Fruit fly (Drosophila melanogaster): ENCODE measurements around the gene CG15728.

DNA sequence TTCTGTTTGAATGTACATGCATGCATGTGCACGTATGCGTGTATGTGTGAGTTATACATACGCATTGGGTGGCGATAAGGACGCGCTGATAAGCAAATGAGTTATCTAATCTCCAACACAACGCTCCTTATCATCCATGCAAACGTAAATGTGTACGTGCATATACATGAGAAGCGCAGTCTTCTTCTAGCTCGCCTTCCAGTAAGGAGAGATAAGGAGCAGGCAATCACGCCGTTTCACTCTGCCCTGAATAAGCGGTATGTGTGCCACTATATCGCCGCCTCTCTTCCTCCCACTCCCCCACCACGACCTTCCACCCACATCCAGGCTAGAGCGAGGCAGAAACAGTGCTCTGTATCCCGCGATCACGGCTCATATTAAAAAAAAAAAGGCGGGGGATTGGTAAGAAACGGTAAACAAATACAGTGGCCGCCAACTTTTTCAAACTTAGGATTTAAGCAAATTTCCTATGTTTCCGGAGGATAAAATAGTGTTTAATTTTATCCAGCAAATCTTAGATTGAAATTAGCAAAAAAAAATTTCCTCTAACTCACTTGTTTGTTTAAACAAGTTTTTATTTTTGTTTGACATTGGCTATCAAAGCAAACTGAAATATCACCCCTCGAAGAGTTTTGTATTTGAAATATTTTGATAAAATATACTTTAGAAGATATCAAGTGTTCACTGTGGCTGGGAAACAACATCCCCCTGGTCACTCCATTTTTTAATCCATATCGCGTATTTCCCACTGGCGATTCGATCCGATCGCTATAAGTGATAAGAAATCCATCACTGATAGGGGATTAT lies 43.4 kb upstream of the CG15728 start:
- no peak for TF ChIP-seq Pif1B (GFP tag; optimal IDR thresholded peaks at IDR 0.05)
- TF ChIP-seq CG8301 (tag; optimal IDR thresholded peaks at IDR 0.05): no peak
- TF ChIP-seq fd96Ca (GFP tag; IDR thresholded peaks at IDR 0.05): no peak
- TF ChIP-seq CG17806 (tag; optimal IDR thresholded peaks at IDR 0.05): no peak
- TF ChIP-seq rn (GFP tag; IDR thresholded peaks at IDR 0.05): no peak
- TF ChIP-seq CG15710 (tag; optimal IDR thresholded peaks at IDR 0.05): peak; percentile 18
- TF ChIP-seq Ets98B (GFP tag; IDR thresholded peaks at IDR 0.05): no peak
- TF ChIP-seq EcR (GFP tag; optimal IDR thresholded peaks at IDR 0.05): no peak
- TF ChIP-seq CG4496 (GFP tag; IDR thresholded peaks at IDR 0.05): peak; percentile 40; the same call in 1 of the 3 replicates
- TF ChIP-seq gl (tag; optimal IDR thresholded peaks at IDR 0.05): no peak
- TF ChIP-seq CG14655 (GFP tag; optimal IDR thresholded peaks at IDR 0.05): no peak
- no peak for TF ChIP-seq CG32121 (GFP tag; IDR thresholded peaks at IDR 0.05)
- peak; percentile 50 for TF ChIP-seq CG8159 (tag; optimal IDR thresholded peaks at IDR 0.05)

Data from whole organism, pupa.